Worm (Caenorhabditis elegans) whole organism, early embryonic: ENCODE results near the gene srh-275.
"Not testable (repeated sequence)": the region's sequence is repeated elsewhere in the genome, so short reads cannot be mapped to it uniquely, and the experiment has no call there.

ENCODE experiments used
- B0310.2 ChIP-seq: sonication (generic microtip); optimal IDR thresholded peaks from 2 replicates; lab custom pipeline; 2016; ENCODE audit warnings: mild to moderate bottlenecking, missing genetic modification characterization, missing compliant biosample characterization
- ama-1 ChIP-seq: fragments of 150-350 bp; optimal IDR thresholded peaks from 2 replicates; lab custom pipeline; 2014
- hmbx-1 ChIP-seq: sonication (generic microtip); optimal IDR thresholded peaks from 2 replicates; lab custom pipeline; 2016; ENCODE audit warnings: mild to moderate bottlenecking, missing genetic modification characterization, missing compliant biosample characterization
- hnd-1 ChIP-seq: sonication (generic microtip); optimal IDR thresholded peaks from 2 replicates; lab custom pipeline; 2016; ENCODE audit warnings: missing genetic modification characterization, missing compliant biosample characterization
- scrt-1 ChIP-seq: fragments of 200-800 bp; sonication (Bioruptor generic); IDR thresholded peaks from 2 replicates; pipeline ENCODE4 v1.3.6; 2022; ENCODE audit warnings: missing genetic modification characterization, missing compliant biosample characterization
- sea-1 ChIP-seq: fragments of 200-800 bp; sonication (Bioruptor generic); conservative IDR thresholded peaks from 2 replicates; pipeline ENCODE4 v1.3.6; 2022; ENCODE audit warnings: missing genetic modification characterization, missing compliant biosample characterization

DNA sequence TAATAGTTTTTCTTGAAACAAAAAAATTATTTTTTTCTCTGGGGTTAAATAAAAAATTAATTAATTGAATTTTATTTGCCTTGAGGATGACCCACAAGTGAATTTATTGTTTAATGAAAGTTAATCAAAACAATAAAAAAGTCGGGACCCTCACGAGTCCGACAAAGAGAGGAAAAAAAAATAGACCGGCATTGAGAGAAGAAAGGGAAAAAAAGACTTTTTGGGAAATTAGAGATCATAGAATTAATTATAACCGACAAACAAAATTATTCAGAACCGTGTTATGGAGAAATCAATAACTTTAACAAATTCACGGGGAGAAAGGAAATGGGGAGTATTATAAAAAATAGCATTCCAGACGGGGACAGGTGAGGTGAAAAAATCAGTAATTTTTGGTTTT is 15.6 kb upstream of the srh-275 start, which contains the start of gene F10G2.7:
- not testable (repeated sequence) for TF ChIP-seq ama-1 (lab: Kevin White, UChicago); B0310.2 (tag; lab: Kevin White, UChicago); scrt-1 (GFP tag; lab: Robert Waterston, UW); hnd-1 (tag; lab: Kevin White, UChicago); hmbx-1; sea-1 (GFP tag; lab: Robert Waterston, UW)
